Worm (Caenorhabditis elegans) whole organism, L2 larva: ENCODE measurements around the gene lrpr-1.
A peak's percentile ranks its signal among the peaks of the same experiment; 100 is the strongest.

ENCODE experiments used
- C34F6.9 ChIP-seq: fragments of 150-350 bp; optimal IDR thresholded peaks from 2 replicates; lab custom pipeline; 2014; ENCODE audit warnings: missing biosample characterization, missing genetic modification characterization
- F13H6.1 ChIP-seq: sonication (generic microtip); optimal IDR thresholded peaks from 2 replicates; lab custom pipeline; 2016; ENCODE audit warnings: missing genetic modification characterization, missing compliant biosample characterization
- R02D3.7 ChIP-seq: fragments of 150-350 bp; optimal IDR thresholded peaks from 2 replicates; lab custom pipeline; 2014; ENCODE audit warnings: missing biosample characterization, missing genetic modification characterization
- Y55F3AM.14 ChIP-seq: fragments of 200-800 bp; sonication (Bioruptor generic); optimal IDR thresholded peaks from 2 replicates; lab custom pipeline; 2018; ENCODE audit warnings: mild to moderate bottlenecking, missing genetic modification characterization, missing compliant biosample characterization
- ZK546.5 ChIP-seq: sonication (generic microtip); optimal IDR thresholded peaks from 2 replicates; lab custom pipeline; 2017; ENCODE audit warnings: missing biosample characterization, missing genetic modification characterization
- alr-1 ChIP-seq: fragments of 150-350 bp; optimal IDR thresholded peaks from 2 replicates; lab custom pipeline; 2014; ENCODE audit warnings: missing biosample characterization, missing genetic modification characterization
- aly-2 ChIP-seq: fragments of 150-350 bp; optimal IDR thresholded peaks from 2 replicates; lab custom pipeline; 2014; ENCODE audit warnings: missing biosample characterization, missing genetic modification characterization
- ama-1 ChIP-seq: fragments of 150-350 bp; optimal IDR thresholded peaks from 2 replicates; lab custom pipeline; 2018; ENCODE audit warnings: inconsistent platforms
- blmp-1 ChIP-seq: sonication (generic microtip); optimal IDR thresholded peaks from 2 replicates; lab custom pipeline; 2017; ENCODE audit warnings: missing genetic modification characterization, mild to moderate bottlenecking, missing compliant biosample characterization, antibody characterized with exemption, moderate library complexity; ENCODE audit not compliant: insufficient read depth
- ceh-16 ChIP-seq: fragments of 150-350 bp; optimal IDR thresholded peaks from 2 replicates; lab custom pipeline; 2014; ENCODE audit warnings: missing biosample characterization, missing genetic modification characterization
- ceh-82 ChIP-seq: fragments of 150-350 bp; optimal IDR thresholded peaks from 2 replicates; lab custom pipeline; 2014; ENCODE audit warnings: missing biosample characterization, missing genetic modification characterization
- crh-2 ChIP-seq: sonication (generic microtip); optimal IDR thresholded peaks from 2 replicates; lab custom pipeline; 2017; ENCODE audit warnings: missing biosample characterization, missing genetic modification characterization
- dmd-4 ChIP-seq: sonication (generic microtip); optimal IDR thresholded peaks from 2 replicates; lab custom pipeline; 2017; ENCODE audit warnings: missing biosample characterization, missing genetic modification characterization
- egl-27 ChIP-seq: sonication (generic microtip); optimal IDR thresholded peaks from 3 replicates; lab custom pipeline; 2017; ENCODE audit warnings: missing biosample characterization, missing genetic modification reagents, missing genetic modification characterization
- elt-1 ChIP-seq: fragments of 150-350 bp; optimal IDR thresholded peaks from 2 replicates; lab custom pipeline; 2014; ENCODE audit warnings: missing biosample characterization, missing genetic modification characterization
- elt-3 ChIP-seq: sonication (generic microtip); optimal IDR thresholded peaks from 2 replicates; lab custom pipeline; 2017; ENCODE audit warnings: missing biosample characterization, missing genetic modification characterization
- fos-1 ChIP-seq: fragments of 150-350 bp; optimal IDR thresholded peaks from 2 replicates; lab custom pipeline; 2014; ENCODE audit warnings: missing biosample characterization, missing genetic modification characterization
- gmeb-1 ChIP-seq: fragments of 150-350 bp; optimal IDR thresholded peaks from 2 replicates; lab custom pipeline; 2014; ENCODE audit warnings: missing biosample characterization, missing genetic modification characterization
- lin-11 ChIP-seq: fragments of 150-350 bp; sonication (generic microtip); optimal IDR thresholded peaks from 2 replicates; lab custom pipeline; 2014; ENCODE audit warnings: missing biosample characterization, missing genetic modification characterization, inconsistent platforms, mixed read lengths
- lin-13 ChIP-seq: fragments of 150-350 bp; optimal IDR thresholded peaks from 2 replicates; lab custom pipeline; 2014; ENCODE audit warnings: missing biosample characterization, missing genetic modification reagents, missing genetic modification characterization
- lin-39 ChIP-seq: fragments of 150-350 bp; optimal IDR thresholded peaks from 2 replicates; lab custom pipeline; 2014; ENCODE audit warnings: missing biosample characterization, missing genetic modification reagents, missing genetic modification characterization
- lsy-2 ChIP-seq, 2 experiments: fragments of 150-350 bp in 1 of 2; sonication (generic microtip) in 1 of 2; optimal IDR thresholded peaks; 2 replicates each; lab custom pipeline; 2014 to 2017; ENCODE audit warnings: missing biosample characterization in 2 of 2, missing genetic modification characterization in 2 of 2
- mab-5 ChIP-seq: fragments of 150-350 bp; optimal IDR thresholded peaks from 2 replicates; lab custom pipeline; 2014; ENCODE audit warnings: missing biosample characterization, missing genetic modification characterization
- mbf-1 ChIP-seq: sonication (generic microtip); optimal IDR thresholded peaks from 2 replicates; lab custom pipeline; 2017; ENCODE audit warnings: missing biosample characterization, missing genetic modification characterization
- mdl-1 ChIP-seq, 2 experiments: fragments of 150-350 bp in 1 of 2; sonication (generic microtip) in 1 of 2; optimal IDR thresholded peaks; 2 replicates each; lab custom pipeline; 2017; ENCODE audit warnings: missing biosample characterization in 2 of 2, missing genetic modification characterization in 2 of 2
- nhr-10 ChIP-seq: sonication (generic microtip); optimal IDR thresholded peaks from 2 replicates; lab custom pipeline; 2017; ENCODE audit warnings: missing biosample characterization, missing genetic modification characterization
- nhr-11 ChIP-seq: fragments of 150-350 bp; optimal IDR thresholded peaks from 2 replicates; lab custom pipeline; 2014; ENCODE audit warnings: missing biosample characterization, missing genetic modification characterization
- nhr-12 ChIP-seq: fragments of 150-350 bp; optimal IDR thresholded peaks from 2 replicates; lab custom pipeline; 2014; ENCODE audit warnings: missing biosample characterization, missing genetic modification characterization
- nhr-129 ChIP-seq: fragments of 150-350 bp; optimal IDR thresholded peaks from 2 replicates; lab custom pipeline; 2014; ENCODE audit warnings: missing biosample characterization, missing genetic modification characterization
- nhr-21 ChIP-seq: fragments of 150-350 bp; optimal IDR thresholded peaks from 2 replicates; lab custom pipeline; 2014; ENCODE audit warnings: missing biosample characterization, missing genetic modification characterization
- nhr-23 ChIP-seq: fragments of 150-350 bp; optimal IDR thresholded peaks from 2 replicates; lab custom pipeline; 2014; ENCODE audit warnings: missing biosample characterization, missing genetic modification reagents, missing genetic modification characterization
- nhr-237 ChIP-seq: fragments of 150-350 bp; optimal IDR thresholded peaks from 2 replicates; lab custom pipeline; 2014; ENCODE audit warnings: missing biosample characterization, missing genetic modification characterization
- nhr-25 ChIP-seq: fragments of 150-350 bp; sonication (generic microtip); optimal IDR thresholded peaks from 3 replicates; lab custom pipeline; 2014; ENCODE audit warnings: missing biosample characterization, missing genetic modification characterization
- nhr-6 ChIP-seq: fragments of 150-350 bp; optimal IDR thresholded peaks from 2 replicates; lab custom pipeline; 2014; ENCODE audit warnings: missing biosample characterization, missing genetic modification characterization
- nhr-77 ChIP-seq: fragments of 150-350 bp; optimal IDR thresholded peaks from 2 replicates; lab custom pipeline; 2014; ENCODE audit warnings: missing biosample characterization, missing genetic modification characterization
- peb-1 ChIP-seq: fragments of 150-350 bp; optimal IDR thresholded peaks from 2 replicates; lab custom pipeline; 2014; ENCODE audit warnings: missing biosample characterization, missing genetic modification characterization
- sem-4 ChIP-seq: fragments of 150-350 bp; optimal IDR thresholded peaks from 2 replicates; lab custom pipeline; 2014; ENCODE audit warnings: missing biosample characterization, missing genetic modification reagents, missing genetic modification characterization
- skn-1 ChIP-seq: sonication (generic microtip); optimal IDR thresholded peaks from 2 replicates; lab custom pipeline; 2017; ENCODE audit warnings: missing biosample characterization, missing genetic modification characterization
- sma-3 ChIP-seq: sonication (generic microtip); optimal IDR thresholded peaks from 2 replicates; lab custom pipeline; 2016; ENCODE audit warnings: missing genetic modification reagents, missing genetic modification characterization, missing compliant biosample characterization
- sma-9 ChIP-seq, 2 experiments: fragments of 150-350 bp in 1 of 2; sonication (generic microtip) in 1 of 2; optimal IDR thresholded peaks; 2 replicates each; lab custom pipeline; 2014 to 2016; ENCODE audit warnings: missing genetic modification characterization in 2 of 2, mild to moderate bottlenecking in 1 of 2, missing biosample characterization in 1 of 2, missing compliant biosample characterization in 1 of 2, missing genetic modification reagents in 1 of 2, moderate library complexity in 1 of 2
- snpc-4 ChIP-seq: fragments of 150-350 bp; optimal IDR thresholded peaks from 2 replicates; lab custom pipeline; 2014; ENCODE audit warnings: missing biosample characterization, missing genetic modification characterization
- unc-39 ChIP-seq: fragments of 150-350 bp; optimal IDR thresholded peaks from 2 replicates; lab custom pipeline; 2014; ENCODE audit warnings: missing biosample characterization, missing genetic modification characterization
- unc-55 ChIP-seq: fragments of 150-350 bp; sonication (generic microtip); optimal IDR thresholded peaks from 3 replicates; lab custom pipeline; 2014; ENCODE audit warnings: missing biosample characterization, missing genetic modification reagents, missing genetic modification characterization
- unc-62 ChIP-seq: fragments of 150-350 bp; optimal IDR thresholded peaks from 2 replicates; lab custom pipeline; 2014; ENCODE audit warnings: missing biosample characterization, missing genetic modification reagents, missing genetic modification characterization
- zag-1 ChIP-seq: fragments of 150-350 bp; optimal IDR thresholded peaks from 2 replicates; lab custom pipeline; 2014; ENCODE audit warnings: missing biosample characterization, missing genetic modification characterization
- ztf-1 ChIP-seq: fragments of 200-800 bp; sonication (Bioruptor generic); conservative IDR thresholded peaks from 2 replicates; pipeline ENCODE4 v1.3.6; 2022; ENCODE audit warnings: missing genetic modification characterization, missing compliant biosample characterization
- ztf-11 ChIP-seq: sonication (generic microtip); optimal IDR thresholded peaks from 2 replicates; lab custom pipeline; 2017; ENCODE audit warnings: missing biosample characterization, missing genetic modification characterization
- ztf-4 ChIP-seq: fragments of 150-350 bp; optimal IDR thresholded peaks from 2 replicates; lab custom pipeline; 2014; ENCODE audit warnings: missing biosample characterization, missing genetic modification characterization

lrpr-1 gene

ce11 chrV:5917707-5918106 lies at the start of gene lrpr-1:
TSS of gene lrpr-1 (minus strand) at chrV:5917891.
- TF ChIP-seq Y55F3AM.14 (peak; percentile 14), elt-1 (tag; lab: Kevin White, UChicago) (no peak), ceh-16 (tag; lab: Kevin White, UChicago) (no peak), sem-4 (tag; lab: Kevin White, UChicago) (peak; percentile 36), snpc-4 (tag; lab: Kevin White, UChicago) (peak; percentile 41), F13H6.1 (tag; lab: Kevin White, UChicago) (no peak), mab-5 (tag; lab: Kevin White, UChicago) (peak; percentile 60), skn-1 (tag; lab: Kevin White, UChicago) (no peak), mdl-1 (tag; optimal IDR thresholded peaks at IDR 0.05; lab: Kevin White, UChicago) (no peak), ceh-82 (tag; lab: Kevin White, UChicago) (peak; percentile 11), unc-55 (GFP tag; lab: Kevin White, UChicago) (peak; percentile 86), alr-1 (no peak), unc-39 (no peak), lsy-2 (tag; optimal IDR thresholded peaks at IDR 0.05; lab: Kevin White, UChicago) (peak; percentile 75 to 91), egl-27 (peak; percentile 53), crh-2 (tag; lab: Kevin White, UChicago) (peak; percentile 74), nhr-6 (tag; lab: Kevin White, UChicago) (peak; percentile 69), nhr-12 (tag; lab: Kevin White, UChicago) (no peak), ZK546.5 (tag; lab: Kevin White, UChicago) (no peak), nhr-129 (tag; lab: Kevin White, UChicago) (no peak), dmd-4 (no peak), ama-1 (lab: Kevin White, UChicago) (no peak), nhr-23 (tag; lab: Kevin White, UChicago) (no peak), ztf-11 (tag; lab: Kevin White, UChicago) (no peak), zag-1 (tag; lab: Kevin White, UChicago) (no peak), gmeb-1 (tag; lab: Kevin White, UChicago) (peak; percentile 99), ztf-1 (GFP tag; lab: Robert Waterston, UW) (peak; percentile 94; the same call in 1 of the 2 replicates), lin-11 (tag; lab: Kevin White, UChicago) (peak; percentile 14), sma-9 (GFP tag; optimal IDR thresholded peaks at IDR 0.05; lab: Kevin White, UChicago) (peak; percentile 93), sma-9 (tag; optimal IDR thresholded peaks at IDR 0.05; lab: Kevin White, UChicago) (no peak), blmp-1 (tag; lab: Kevin White, UChicago) (peak; percentile 14), ztf-4 (no peak), C34F6.9 (tag; lab: Kevin White, UChicago) (peak; percentile 82), nhr-11 (no peak), sma-3 (GFP tag; lab: Kevin White, UChicago) (peak; percentile 88), mbf-1 (no peak), nhr-77 (tag; lab: Kevin White, UChicago) (no peak), peb-1 (tag; lab: Kevin White, UChicago) (no peak), lin-13 (GFP tag; lab: Kevin White, UChicago) (peak; percentile 75), nhr-25 (tag; lab: Kevin White, UChicago) (no peak), nhr-10 (tag; lab: Kevin White, UChicago) (no peak), unc-62 (GFP tag; lab: Kevin White, UChicago) (no peak), nhr-237 (tag; lab: Kevin White, UChicago) (no peak), fos-1 (tag; lab: Kevin White, UChicago) (no peak), elt-3 (tag; lab: Kevin White, UChicago) (no peak), R02D3.7 (peak; percentile 50), aly-2 (tag; lab: Kevin White, UChicago) (no peak), lin-39 (tag; lab: Kevin White, UChicago) (no peak), nhr-21 (tag; lab: Kevin White, UChicago) (peak; percentile 62)
- TF ChIP-seq, all 48 proteins: peak for 20
